Worm (Caenorhabditis elegans): ENCODE measurements around the gene nas-11.

nas-11 gene

ce11 chrX:6743344-6743743 lies 30.0 kb downstream of the nas-11 start:
- TF ChIP-seq B0336.3 (GFP tag; IDR thresholded peaks at IDR 0.05) (no peak), F23B12.7 (tag; optimal IDR thresholded peaks at IDR 0.05; ENCODE audit: insufficient read depth) (no peak), die-1 (tag; optimal IDR thresholded peaks at IDR 0.05) (no peak), madf-3 (GFP tag; IDR thresholded peaks at IDR 0.05) (no peak), K12H6.12 (tag; optimal IDR thresholded peaks at IDR 0.05) (no peak), let-607 (tag; optimal IDR thresholded peaks at IDR 0.05) (no peak), C06A6.2 (GFP tag; conservative IDR thresholded peaks at IDR 0.05) (no peak), pha-4 (tag; optimal IDR thresholded peaks at IDR 0.05) (no peak), Y67H2A.10 (GFP tag; conservative IDR thresholded peaks at IDR 0.05) (no peak), nfyb-1 (GFP tag; IDR thresholded peaks at IDR 0.05) (no peak), madf-10 (tag; optimal IDR thresholded peaks at IDR 0.05) (no peak), lag-1 (GFP tag; IDR thresholded peaks at IDR 0.05) (no peak), Y53G8AR.9 (GFP tag; conservative IDR thresholded peaks at IDR 0.05) (no peak; the same call in 1 of the 2 replicates), ceh-40 (GFP tag; IDR thresholded peaks at IDR 0.05) (no peak), hmg-20 (GFP tag; IDR thresholded peaks at IDR 0.05) (0 out of 2 replicates have a peak, but pooled peaks have one; percentile 18), lsl-1 (GFP tag; optimal IDR thresholded peaks at IDR 0.05) (no peak), akir-1 (GFP tag; optimal IDR thresholded peaks at IDR 0.05) (no peak), ama-1 (optimal IDR thresholded peaks at IDR 0.05) (peak; percentile 17), ama-1 (GFP tag; optimal IDR thresholded peaks at IDR 0.05) (no peak), tbx-9 (tag; optimal IDR thresholded peaks at IDR 0.05; ENCODE audit: borderline replicate concordance) (no peak), xnd-1 (tag; optimal IDR thresholded peaks at IDR 0.05) (no peak), Y95B8A.8 (GFP tag; IDR thresholded peaks at IDR 0.05) (0 out of 2 replicates have a peak, but pooled peaks have one; percentile 6)

ce11 chrX:6743853-6744346 lies 30.5 kb downstream of the nas-11 start:
- TF ChIP-seq nhr-27 (tag; optimal IDR thresholded peaks at IDR 0.05) = peak; percentile 61
- no peak for TF ChIP-seq Y67H2A.10 (GFP tag; conservative IDR thresholded peaks at IDR 0.05)
- TF ChIP-seq lin-54 (GFP tag; optimal IDR thresholded peaks at IDR 0.05) = peak; percentile 58
- no peak for TF ChIP-seq hlh-26 (GFP tag; conservative IDR thresholded peaks at IDR 0.05)
- TF ChIP-seq dpff-1 (tag; optimal IDR thresholded peaks at IDR 0.05) = no peak
- TF ChIP-seq snpc-1.1 (tag; optimal IDR thresholded peaks at IDR 0.05; ENCODE audit: insufficient read depth) = no peak
- 0 out of 2 replicates have a peak, but pooled peaks have one; percentile 63 for TF ChIP-seq ztf-25 (GFP tag; IDR thresholded peaks at IDR 0.05)
- no peak for TF ChIP-seq snpc-1.3 (tag; optimal IDR thresholded peaks at IDR 0.05; ENCODE audit: insufficient read depth)
- 0 out of 2 replicates have a peak, but pooled peaks have one; percentile 25 for TF ChIP-seq lag-1 (GFP tag; IDR thresholded peaks at IDR 0.05)
- TF ChIP-seq Y95B8A.8 (GFP tag; IDR thresholded peaks at IDR 0.05) = peak; percentile 49; the same call in 1 of the 2 replicates
- TF ChIP-seq dpl-1 (GFP tag; optimal IDR thresholded peaks at IDR 0.05) = no peak
- TF ChIP-seq tbx-9 (tag; optimal IDR thresholded peaks at IDR 0.05; ENCODE audit: borderline replicate concordance) = no peak
- TF ChIP-seq bed-2 (GFP tag; IDR thresholded peaks at IDR 0.05) = no peak
- TF ChIP-seq ceh-58 (GFP tag; IDR thresholded peaks at IDR 0.05) = no peak
- TF ChIP-seq rec-8 (tag; optimal IDR thresholded peaks at IDR 0.05) = no peak
- TF ChIP-seq ztf-22 (GFP tag; optimal IDR thresholded peaks at IDR 0.05) = peak; percentile 94
- peak; percentile 77 for TF ChIP-seq B0035.1 (tag; optimal IDR thresholded peaks at IDR 0.05)
- TF ChIP-seq unc-62 (GFP tag; optimal IDR thresholded peaks at IDR 0.05) = peak; percentile 42
- TF ChIP-seq tbp1 (GFP tag; optimal IDR thresholded peaks at IDR 0.05) = peak; percentile 69
- TF ChIP-seq nhr-179 (tag; optimal IDR thresholded peaks at IDR 0.05) = no peak
- no peak for TF ChIP-seq him-1 (tag; optimal IDR thresholded peaks at IDR 0.05)
- TF ChIP-seq K11D2.4 (GFP tag; IDR thresholded peaks at IDR 0.05) = peak; percentile 89
- TF ChIP-seq ekl-4 (GFP tag; IDR thresholded peaks at IDR 0.05) = peak; percentile 76
- no peak for TF ChIP-seq unc-130 (GFP tag; optimal IDR thresholded peaks at IDR 0.05)
- TF ChIP-seq egl-44 (GFP tag; IDR thresholded peaks at IDR 0.05) = peak; percentile 89
- peak; percentile 82; the same call in 1 of the 2 replicates for TF ChIP-seq pbrm-1 (GFP tag; IDR thresholded peaks at IDR 0.05)
- no peak for TF ChIP-seq hmg-20 (GFP tag; IDR thresholded peaks at IDR 0.05)
- no peak for TF ChIP-seq rpc-1 (optimal IDR thresholded peaks at IDR 0.05)
- TF ChIP-seq rpc-1 (tag; optimal IDR thresholded peaks at IDR 0.05) = no peak
- peak; percentile 95 for TF ChIP-seq F22D6.2 (tag; optimal IDR thresholded peaks at IDR 0.05)
- TF ChIP-seq die-1 (tag; optimal IDR thresholded peaks at IDR 0.05) = peak; percentile 71
